Worm (Caenorhabditis elegans) whole organism, young adult: ENCODE measurements around the gene spp-16.

ENCODE experiments used
- B0261.1 ChIP-seq: sonication (generic microtip); optimal IDR thresholded peaks from 2 replicates; lab custom pipeline; 2016; ENCODE audit warnings: mild to moderate bottlenecking, missing genetic modification characterization, moderate library complexity, missing compliant biosample characterization
- B0336.3 ChIP-seq: fragments of 200-800 bp; sonication (Bioruptor generic); IDR thresholded peaks from 2 replicates; pipeline ENCODE4 v1.3.6; 2022; ENCODE audit warnings: missing genetic modification characterization, missing compliant biosample characterization
- C17E4.6 ChIP-seq: fragments of 200-800 bp; sonication (Bioruptor generic); IDR thresholded peaks from 2 replicates; pipeline ENCODE4 v1.3.6; 2022; ENCODE audit warnings: missing genetic modification reagents, missing genetic modification characterization, missing compliant biosample characterization
- F10E7.11 ChIP-seq: sonication (generic microtip); optimal IDR thresholded peaks from 2 replicates; lab custom pipeline; 2017; ENCODE audit warnings: mild to moderate bottlenecking, missing genetic modification characterization, moderate library complexity, missing compliant biosample characterization
- F22D6.2 ChIP-seq: sonication (generic microtip); optimal IDR thresholded peaks from 2 replicates; lab custom pipeline; 2016; ENCODE audit warnings: mild to moderate bottlenecking, missing genetic modification characterization, missing compliant biosample characterization
- F23B12.7 ChIP-seq: sonication (generic microtip); optimal IDR thresholded peaks from 2 replicates; lab custom pipeline; 2017; ENCODE audit warnings: missing genetic modification characterization, mild to moderate bottlenecking, missing compliant biosample characterization, antibody characterized with exemption, moderate library complexity; ENCODE audit not compliant: insufficient read depth
- F37B4.10 ChIP-seq: fragments of 200-800 bp; sonication (Bioruptor generic); IDR thresholded peaks from 2 replicates; pipeline ENCODE4 v1.3.6; 2022; ENCODE audit warnings: missing genetic modification characterization, missing compliant biosample characterization
- F55B11.4 ChIP-seq: sonication (generic microtip); optimal IDR thresholded peaks from 2 replicates; lab custom pipeline; 2016; ENCODE audit warnings: missing compliant biosample characterization, missing genetic modification characterization, borderline replicate concordance; ENCODE audit not compliant: insufficient read depth
- F57C9.4 ChIP-seq: sonication (generic microtip); optimal IDR thresholded peaks from 2 replicates; lab custom pipeline; 2017; ENCODE audit warnings: mild to moderate bottlenecking, missing genetic modification characterization, missing compliant biosample characterization
- K11D2.4 ChIP-seq: fragments of 200-800 bp; sonication (Bioruptor generic); IDR thresholded peaks from 2 replicates; pipeline ENCODE4 v1.3.6; 2022; ENCODE audit warnings: missing genetic modification reagents, missing genetic modification characterization, missing compliant biosample characterization
- Y95B8A.8 ChIP-seq: fragments of 200-800 bp; sonication (Bioruptor generic); IDR thresholded peaks from 2 replicates; pipeline ENCODE4 v1.3.6; 2022; ENCODE audit warnings: missing genetic modification reagents, missing genetic modification characterization, missing compliant biosample characterization
- ZK185.1 ChIP-seq: sonication (generic microtip); optimal IDR thresholded peaks from 2 replicates; lab custom pipeline; 2016; ENCODE audit warnings: mild to moderate bottlenecking, missing genetic modification characterization, missing compliant biosample characterization; ENCODE audit not compliant: poor library complexity, severe bottlenecking
- aptf-2 ChIP-seq: fragments of 200-800 bp; sonication (Bioruptor generic); conservative IDR thresholded peaks from 2 replicates; pipeline ENCODE4 v1.3.6; 2022; ENCODE audit warnings: missing genetic modification reagents, missing genetic modification characterization, missing compliant biosample characterization
- attf-5 ChIP-seq: fragments of 200-800 bp; sonication (Bioruptor generic); optimal IDR thresholded peaks from 2 replicates; lab custom pipeline; 2018; ENCODE audit warnings: mild to moderate bottlenecking, missing genetic modification characterization, missing compliant biosample characterization
- attf-6 ChIP-seq: fragments of 200-800 bp; sonication (Bioruptor generic); IDR thresholded peaks from 2 replicates; pipeline ENCODE4 v1.3.6; 2022; ENCODE audit warnings: missing genetic modification reagents, missing genetic modification characterization, missing compliant biosample characterization
- ceh-91 ChIP-seq: fragments of 200-800 bp; sonication (Bioruptor generic); IDR thresholded peaks from 2 replicates; pipeline ENCODE4 v1.3.6; 2022; ENCODE audit warnings: missing genetic modification reagents, missing genetic modification characterization, missing compliant biosample characterization
- chd-7 ChIP-seq: sonication (generic microtip); optimal IDR thresholded peaks from 2 replicates; lab custom pipeline; 2016; ENCODE audit warnings: mild to moderate bottlenecking, missing genetic modification characterization, moderate library complexity, missing compliant biosample characterization
- die-1 ChIP-seq: sonication (generic microtip); optimal IDR thresholded peaks from 2 replicates; lab custom pipeline; 2016; ENCODE audit warnings: missing genotype, mild to moderate bottlenecking, missing genetic modification characterization, missing compliant biosample characterization
- dox-1 ChIP-seq: fragments of 200-800 bp; sonication (Bioruptor generic); IDR thresholded peaks from 2 replicates; pipeline ENCODE4 v1.3.6; 2022; ENCODE audit warnings: missing genetic modification reagents, missing genetic modification characterization, missing compliant biosample characterization
- egl-18 ChIP-seq: fragments of 200-800 bp; sonication (Bioruptor generic); IDR thresholded peaks from 2 replicates; pipeline ENCODE4 v1.3.6; 2022; ENCODE audit warnings: missing genetic modification reagents, missing genetic modification characterization, missing compliant biosample characterization
- egrh-3 ChIP-seq: fragments of 200-800 bp; sonication (Bioruptor generic); IDR thresholded peaks from 2 replicates; pipeline ENCODE4 v1.3.6; 2022; ENCODE audit warnings: missing genetic modification reagents, missing genetic modification characterization, missing compliant biosample characterization
- him-1 ChIP-seq: sonication (generic microtip); optimal IDR thresholded peaks from 2 replicates; lab custom pipeline; 2016; ENCODE audit warnings: missing genotype, missing genetic modification reagents, missing genetic modification characterization, missing compliant biosample characterization
- hlh-12 ChIP-seq: sonication (generic microtip); optimal IDR thresholded peaks from 2 replicates; lab custom pipeline; 2016; ENCODE audit warnings: missing genetic modification characterization, missing compliant biosample characterization
- hmg-1.2 ChIP-seq: fragments of 200-800 bp; sonication (Bioruptor generic); IDR thresholded peaks from 2 replicates; pipeline ENCODE4 v1.3.6; 2022; ENCODE audit warnings: missing genetic modification reagents, missing genetic modification characterization, missing compliant biosample characterization
- lag-1 ChIP-seq: fragments of 200-800 bp; sonication (Bioruptor generic); IDR thresholded peaks from 2 replicates; pipeline ENCODE4 v1.3.6; 2022; ENCODE audit warnings: missing genetic modification reagents, missing genetic modification characterization, missing compliant biosample characterization
- let-607 ChIP-seq, 2 experiments: fragments of 200-800 bp in 1 of 2; sonication (Bioruptor generic) in 1 of 2; sonication (generic microtip) in 1 of 2; optimal IDR thresholded peaks; 2 replicates each; lab custom pipeline; 2016 to 2018; ENCODE audit warnings: mild to moderate bottlenecking in 2 of 2, missing compliant biosample characterization in 2 of 2, missing genetic modification characterization in 2 of 2, moderate library complexity in 2 of 2, missing genotype in 1 of 2
- lin-26 ChIP-seq: fragments of 200-800 bp; sonication (Bioruptor generic); IDR thresholded peaks from 2 replicates; pipeline ENCODE4 v1.3.6; 2022; ENCODE audit warnings: missing genetic modification reagents, missing genetic modification characterization, missing compliant biosample characterization
- lin-40 ChIP-seq: sonication (generic microtip); optimal IDR thresholded peaks from 2 replicates; lab custom pipeline; 2016; ENCODE audit warnings: missing genetic modification characterization, mild to moderate bottlenecking, missing compliant biosample characterization, missing genotype, missing genetic modification reagents
- lir-1 ChIP-seq: fragments of 200-800 bp; sonication (Bioruptor generic); conservative IDR thresholded peaks from 2 replicates; pipeline ENCODE4 v1.3.6; 2022; ENCODE audit warnings: missing genetic modification reagents, missing genetic modification characterization, missing compliant biosample characterization
- lsy-27 ChIP-seq: sonication (generic microtip); optimal IDR thresholded peaks from 2 replicates; lab custom pipeline; 2017; ENCODE audit warnings: missing genetic modification characterization, mild to moderate bottlenecking, missing compliant biosample characterization, antibody characterized with exemption, missing genotype, borderline replicate concordance; ENCODE audit not compliant: insufficient read depth
- madf-3 ChIP-seq: fragments of 200-800 bp; sonication (Bioruptor generic); IDR thresholded peaks from 2 replicates; pipeline ENCODE4 v1.3.6; 2022; ENCODE audit warnings: missing genetic modification reagents, missing genetic modification characterization, missing compliant biosample characterization
- nhr-120 ChIP-seq: fragments of 200-800 bp; sonication (Bioruptor generic); IDR thresholded peaks from 2 replicates; pipeline ENCODE4 v1.3.6; 2022; ENCODE audit warnings: missing genetic modification characterization, missing compliant biosample characterization
- nhr-80 ChIP-seq: sonication (generic microtip); optimal IDR thresholded peaks from 2 replicates; lab custom pipeline; 2016; ENCODE audit warnings: missing genetic modification characterization, missing compliant biosample characterization
- sea-2 ChIP-seq: fragments of 200-800 bp; sonication (Bioruptor generic); IDR thresholded peaks from 2 replicates; pipeline ENCODE4 v1.3.6; 2022; ENCODE audit warnings: missing genetic modification characterization, missing compliant biosample characterization
- snpc-1.3 ChIP-seq: sonication (generic microtip); optimal IDR thresholded peaks from 2 replicates; lab custom pipeline; 2017; ENCODE audit warnings: missing genetic modification characterization, mild to moderate bottlenecking, missing compliant biosample characterization, antibody characterized with exemption, moderate library complexity, missing genotype, missing genetic modification reagents; ENCODE audit not compliant: insufficient read depth
- snpc-4 ChIP-seq, 5 experiments: fragments of 150-350 bp in 1 of 5; sonication (generic microtip) in 4 of 5; optimal IDR thresholded peaks; 2 replicates each; lab custom pipeline; 2014 to 2018; ENCODE audit warnings: missing genetic modification characterization in 5 of 5, missing biosample characterization in 3 of 5, antibody characterized with exemption in 2 of 5, mild to moderate bottlenecking in 2 of 5, missing compliant biosample characterization in 2 of 5, missing genotype in 2 of 5, moderate library complexity in 2 of 5, missing genetic modification reagents in 1 of 5
- tlf-1 ChIP-seq: fragments of 200-800 bp; sonication (Bioruptor generic); optimal IDR thresholded peaks from 2 replicates; lab custom pipeline; 2018; ENCODE audit warnings: mild to moderate bottlenecking, missing genetic modification characterization, missing compliant biosample characterization
- unc-130 ChIP-seq: sonication (generic microtip); optimal IDR thresholded peaks from 2 replicates; lab custom pipeline; 2016; ENCODE audit warnings: missing genetic modification reagents, missing genetic modification characterization, missing compliant biosample characterization
- unc-62 ChIP-seq: fragments of 150-350 bp; optimal IDR thresholded peaks from 2 replicates; lab custom pipeline; 2014; ENCODE audit warnings: missing biosample characterization, missing genetic modification reagents, missing genetic modification characterization
- zfh-2 ChIP-seq: fragments of 200-800 bp; sonication (Bioruptor generic); conservative IDR thresholded peaks from 2 replicates; pipeline ENCODE4 v1.3.6; 2022; ENCODE audit warnings: missing genetic modification reagents, missing genetic modification characterization, missing compliant biosample characterization
- zim-3 ChIP-seq: sonication (generic microtip); optimal IDR thresholded peaks from 2 replicates; lab custom pipeline; 2017; ENCODE audit warnings: mild to moderate bottlenecking, missing genetic modification characterization, moderate library complexity, missing compliant biosample characterization
- ztf-22 ChIP-seq: fragments of 200-800 bp; sonication (Bioruptor generic); optimal IDR thresholded peaks from 2 replicates; lab custom pipeline; 2018; ENCODE audit warnings: mild to moderate bottlenecking, missing genetic modification characterization, moderate library complexity, missing compliant biosample characterization
- ztf-25 ChIP-seq: fragments of 200-800 bp; sonication (Bioruptor generic); IDR thresholded peaks from 2 replicates; pipeline ENCODE4 v1.3.6; 2022; ENCODE audit warnings: missing genetic modification reagents, missing genetic modification characterization, missing compliant biosample characterization
- ztf-28 ChIP-seq: fragments of 200-800 bp; sonication (Bioruptor generic); IDR thresholded peaks from 2 replicates; pipeline ENCODE4 v1.3.6; 2022; ENCODE audit warnings: missing genetic modification reagents, missing genetic modification characterization, missing compliant biosample characterization

spp-16 gene

ce11 chrV:10901125-10901524 lies at the start of gene spp-16:
spp-16 (minus strand) TSS chrV:10901303.
- TF ChIP-seq ztf-25, result no peak
- TF ChIP-seq K11D2.4, result no peak
- peak; percentile 50 for TF ChIP-seq nhr-80
- TF ChIP-seq, all 124 proteins: peak for 1

ce11 chrV:10949511-10949910 lies 48.4 kb upstream of the spp-16 start, which contains the start of gene col-153:
col-153 (plus strand) TSS chrV:10949811.
- no peak for TF ChIP-seq nhr-120
- no peak for TF ChIP-seq let-607 (tag; optimal IDR thresholded peaks at IDR 0.05; lab: Kevin White, UChicago)
- TF ChIP-seq ZK185.1 (tag; lab: Kevin White, UChicago), result no peak
- TF ChIP-seq Y95B8A.8 (GFP tag; lab: Robert Waterston, UW), result no peak
- TF ChIP-seq lin-40 (tag; lab: Kevin White, UChicago), result no peak
- no peak for TF ChIP-seq madf-3 (GFP tag; lab: Robert Waterston, UW)
- TF ChIP-seq attf-6 (GFP tag; lab: Robert Waterston, UW), result no peak
- TF ChIP-seq him-1 (tag; lab: Kevin White, UChicago), result no peak
- TF ChIP-seq snpc-4 (GFP tag; optimal IDR thresholded peaks at IDR 0.05; lab: Kevin White, UChicago), result no peak
- no peak for TF ChIP-seq snpc-4 (tag; optimal IDR thresholded peaks at IDR 0.05; lab: Kevin White, UChicago)
- no peak for TF ChIP-seq F57C9.4
- no peak for TF ChIP-seq chd-7 (tag; lab: Kevin White, UChicago)
- no peak for TF ChIP-seq F23B12.7 (tag; lab: Kevin White, UChicago)
- TF ChIP-seq hlh-12 (tag; lab: Kevin White, UChicago), result no peak
- TF ChIP-seq unc-62 (GFP tag; lab: Kevin White, UChicago), result no peak

ce11 chrV:10947930-10948329 lies 46.8 kb upstream of the spp-16 start, which contains the start of gene F17C11.2:
F17C11.2 (plus strand) TSS chrV:10948230.
- TF ChIP-seq dox-1, result no peak
- TF ChIP-seq snpc-1.3 (tag; lab: Kevin White, UChicago), result no peak
- TF ChIP-seq F22D6.2 (tag; lab: Kevin White, UChicago), result no peak
- no peak for TF ChIP-seq die-1 (tag; lab: Kevin White, UChicago)
- TF ChIP-seq hmg-1.2 (GFP tag; lab: Robert Waterston, UW), result no peak
- no peak for TF ChIP-seq egl-18 (GFP tag; lab: Robert Waterston, UW)
- TF ChIP-seq ztf-22 (GFP tag; lab: Kevin White, UChicago), result no peak
- no peak for TF ChIP-seq attf-6 (GFP tag; lab: Robert Waterston, UW)
- no peak for TF ChIP-seq C17E4.6
- no peak for TF ChIP-seq B0336.3
- no peak for TF ChIP-seq F37B4.10 (GFP tag; lab: Robert Waterston, UW)
- TF ChIP-seq ceh-91 (GFP tag; lab: Robert Waterston, UW), result no peak
- no peak for TF ChIP-seq egrh-3
- TF ChIP-seq ztf-25, result no peak
- TF ChIP-seq attf-5 (GFP tag; lab: Kevin White, UChicago), result no peak
- TF ChIP-seq lsy-27 (tag; lab: Kevin White, UChicago), result no peak

ce11 chrV:10947210-10947609 lies 46.1 kb upstream of the spp-16 start:
- TF ChIP-seq F55B11.4 (tag; lab: Kevin White, UChicago) (no peak), zfh-2 (GFP tag; lab: Robert Waterston, UW) (no peak), dox-1 (no peak), ceh-91 (GFP tag; lab: Robert Waterston, UW) (no peak), lir-1 (GFP tag; lab: Robert Waterston, UW) (no peak), sea-2 (GFP tag; lab: Robert Waterston, UW) (no peak), nhr-120 (no peak), zim-3 (no peak), F10E7.11 (tag; lab: Kevin White, UChicago) (no peak), aptf-2 (GFP tag; lab: Robert Waterston, UW) (no peak), unc-130 (no peak), F23B12.7 (tag; lab: Kevin White, UChicago) (no peak), ztf-28 (GFP tag; lab: Robert Waterston, UW) (no peak), tlf-1 (GFP tag; lab: Kevin White, UChicago) (no peak), lin-26 (GFP tag; lab: Robert Waterston, UW) (no peak), B0261.1 (tag; lab: Kevin White, UChicago) (no peak), lag-1 (GFP tag; lab: Robert Waterston, UW) (no peak)
